Worm (Caenorhabditis elegans) whole organism, L2 larva: Measurements from ENCODE around the gene C33B4.5.

Experiments used
- nhr-77 ChIP-seq: fragments of 150-350 bp; optimal IDR thresholded peaks from 2 replicates; lab custom pipeline; 2014; ENCODE audit warnings: missing biosample characterization, missing genetic modification characterization
- zag-1 ChIP-seq: fragments of 150-350 bp; optimal IDR thresholded peaks from 2 replicates; lab custom pipeline; 2014; ENCODE audit warnings: missing biosample characterization, missing genetic modification characterization
- ztf-11 ChIP-seq: sonication (generic microtip); optimal IDR thresholded peaks from 2 replicates; lab custom pipeline; 2017; ENCODE audit warnings: missing biosample characterization, missing genetic modification characterization

- TF ChIP-seq ztf-11 (tag; lab: Kevin White, UChicago) (no peak), nhr-77 (tag; lab: Kevin White, UChicago) (peak; percentile 9), zag-1 (tag; lab: Kevin White, UChicago) (no peak)
Measured at ce11 chrII:11376598-11377108, 6.5 kb upstream of the C33B4.5 start.
